Fruit fly (Drosophila melanogaster): ENCODE results near the gene BOD1.

DNA sequence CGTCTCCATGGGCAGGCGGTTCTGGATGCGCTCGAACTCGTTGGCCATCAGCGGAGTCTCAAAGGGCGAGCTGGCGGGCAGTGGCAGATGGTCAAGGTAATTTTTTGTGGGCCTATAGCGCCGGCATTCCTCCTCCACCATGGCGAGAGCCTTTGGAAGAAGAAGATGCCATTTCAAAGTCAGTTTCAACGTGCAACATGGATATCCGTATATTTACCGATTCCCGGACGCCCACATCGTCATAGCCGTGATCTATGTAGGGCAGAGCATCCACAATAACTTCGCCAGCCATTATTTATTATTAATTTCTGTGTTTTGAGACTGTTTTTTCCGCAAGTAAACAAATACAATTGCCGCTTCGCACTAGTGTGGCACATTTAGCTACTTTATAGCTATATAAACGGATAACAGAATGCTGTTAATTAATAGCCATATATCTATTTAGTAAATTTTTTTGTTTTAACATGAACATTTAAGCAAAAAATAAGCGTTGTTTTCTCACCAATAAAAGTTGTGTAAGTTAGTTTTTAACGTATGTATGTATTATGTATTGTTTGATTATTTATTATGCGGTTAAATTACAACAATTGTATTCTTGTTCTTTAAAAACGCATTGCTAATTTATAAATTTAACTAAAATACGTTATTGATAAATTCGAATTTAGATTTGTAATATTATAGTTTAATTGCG, 15.9 kb upstream of the BOD1 start, which contains the start of gene BCAS2:
- TF ChIP-seq Sin3A (optimal IDR thresholded peaks at IDR 0.05) = no peak
- no peak for TF ChIP-seq Myc (optimal IDR thresholded peaks at IDR 0.05)
- TF ChIP-seq h (optimal IDR thresholded peaks at IDR 0.05) = no peak
- no peak for TF ChIP-seq psq (optimal IDR thresholded peaks at IDR 0.05)
- no peak for TF ChIP-seq ttk (optimal IDR thresholded peaks at IDR 0.05)

Measured in Kc167 (cell line).